Fruit fly (Drosophila melanogaster) whole organism, embryonic: ENCODE results near the gene Tsf2.

Experiments
- Atf6 ChIP-seq: fragments of 200-800 bp; sonication (Bioruptor generic); IDR thresholded peaks from 2 replicates; pipeline ENCODE4 v1.3.6; 2022; ENCODE audit warnings: missing biosample characterization, missing genetic modification characterization
- B-H2 ChIP-seq: fragments of 200-800 bp; sonication (Bioruptor generic); optimal IDR thresholded peaks from 2 replicates; lab custom pipeline; 2018; ENCODE audit warnings: missing biosample characterization, mild to moderate bottlenecking, missing genetic modification characterization
- BtbVII ChIP-seq: fragments of 200-800 bp; sonication (Bioruptor generic); optimal IDR thresholded peaks from 3 replicates; lab custom pipeline; 2017; ENCODE audit warnings: missing biosample characterization, mild to moderate bottlenecking, missing genetic modification characterization
- CG10462 ChIP-seq: fragments of 200-800 bp; sonication (Bioruptor generic); optimal IDR thresholded peaks from 2 replicates; lab custom pipeline; 2016; ENCODE audit warnings: missing biosample characterization, missing genetic modification characterization
- CG10565 ChIP-seq: fragments of 200-800 bp; sonication (Bioruptor generic); optimal IDR thresholded peaks from 3 replicates; lab custom pipeline; 2016; ENCODE audit warnings: missing biosample characterization, mild to moderate bottlenecking, missing genetic modification characterization
- CG12071 ChIP-seq: fragments of 200-800 bp; sonication (Bioruptor generic); optimal IDR thresholded peaks from 3 replicates; lab custom pipeline; 2018; ENCODE audit warnings: missing biosample characterization, mild to moderate bottlenecking, missing genetic modification characterization
- CG12769 ChIP-seq: fragments of 200-800 bp; sonication (Bioruptor generic); optimal IDR thresholded peaks from 2 replicates; lab custom pipeline; 2019; ENCODE audit warnings: missing biosample characterization, mild to moderate bottlenecking, missing genetic modification characterization, moderate library complexity
- CG13123 ChIP-seq: fragments of 200-800 bp; sonication (Bioruptor generic); optimal IDR thresholded peaks from 2 replicates; lab custom pipeline; 2016; ENCODE audit warnings: missing biosample characterization, missing genetic modification characterization
- CG1529 ChIP-seq: fragments of 200-800 bp; sonication (Bioruptor generic); optimal IDR thresholded peaks from 3 replicates; lab custom pipeline; 2018; ENCODE audit warnings: missing biosample characterization, missing genetic modification characterization
- CG17186 ChIP-seq: fragments of 200-800 bp; sonication (Bioruptor generic); optimal IDR thresholded peaks from 3 replicates; lab custom pipeline; 2017; ENCODE audit warnings: missing biosample characterization, missing genetic modification reagents, missing genetic modification characterization
- CG18764 ChIP-seq: fragments of 200-800 bp; sonication (Bioruptor generic); optimal IDR thresholded peaks from 3 replicates; lab custom pipeline; 2016; ENCODE audit warnings: missing biosample characterization, missing genetic modification characterization
- CG2678 ChIP-seq: fragments of 200-800 bp; sonication (Bioruptor generic); optimal IDR thresholded peaks from 3 replicates; lab custom pipeline; 2019; ENCODE audit warnings: missing biosample characterization, mild to moderate bottlenecking, missing genetic modification characterization, moderate library complexity
- CG2889 ChIP-seq: fragments of 200-800 bp; sonication (Bioruptor generic); IDR thresholded peaks from 3 replicates; pipeline ENCODE4 v1.3.6; 2022; ENCODE audit warnings: missing biosample characterization, missing genetic modification characterization
- CG31388 ChIP-seq: fragments of 200-800 bp; sonication (Bioruptor generic); optimal IDR thresholded peaks from 2 replicates; lab custom pipeline; 2016; ENCODE audit warnings: missing biosample characterization, missing genetic modification characterization
- CG33557 ChIP-seq: fragments of 200-800 bp; sonication (Bioruptor generic); optimal IDR thresholded peaks from 2 replicates; lab custom pipeline; 2019; ENCODE audit warnings: missing biosample characterization, mild to moderate bottlenecking, missing genetic modification characterization, moderate library complexity
- CG3726 ChIP-seq: fragments of 200-800 bp; sonication (Bioruptor generic); IDR thresholded peaks from 3 replicates; pipeline ENCODE4, ENCODE4 v1.3.6; 2022; ENCODE audit warnings: missing biosample characterization, missing genetic modification characterization
- CG6654 ChIP-seq: fragments of 200-800 bp; sonication (Bioruptor generic); optimal IDR thresholded peaks from 2 replicates; lab custom pipeline; 2017; ENCODE audit warnings: missing biosample characterization, mild to moderate bottlenecking, missing genetic modification characterization
- CG7745 ChIP-seq: fragments of 200-800 bp; sonication (Bioruptor generic); optimal IDR thresholded peaks from 2 replicates; lab custom pipeline; 2018; ENCODE audit warnings: missing biosample characterization, mild to moderate bottlenecking, missing genetic modification characterization, moderate library complexity
- CG7839 ChIP-seq: fragments of 200-800 bp; sonication (Bioruptor generic); optimal IDR thresholded peaks from 3 replicates; lab custom pipeline; 2018; ENCODE audit warnings: missing biosample characterization, mild to moderate bottlenecking, missing genetic modification characterization, moderate library complexity
- CHES-1-like ChIP-seq: fragments of 200-800 bp; sonication (Bioruptor generic); optimal IDR thresholded peaks from 2 replicates; lab custom pipeline; 2016; ENCODE audit warnings: missing biosample characterization, missing genetic modification characterization
- Camta ChIP-seq: fragments of 200-800 bp; sonication (Bioruptor generic); optimal IDR thresholded peaks from 2 replicates; lab custom pipeline; 2016; ENCODE audit warnings: missing biosample characterization, missing genetic modification characterization
- CoRest ChIP-seq: fragments of 200-800 bp; sonication (Bioruptor generic); optimal IDR thresholded peaks from 3 replicates; lab custom pipeline; 2018; ENCODE audit warnings: missing biosample characterization, mild to moderate bottlenecking, missing genetic modification characterization, moderate library complexity
- Dek ChIP-seq: fragments of 200-800 bp; sonication (Bioruptor generic); optimal IDR thresholded peaks from 3 replicates; lab custom pipeline; 2019; ENCODE audit warnings: missing biosample characterization, mild to moderate bottlenecking, missing genetic modification characterization, moderate library complexity
- Doc3 ChIP-seq: fragments of 200-800 bp; sonication (Bioruptor generic); IDR thresholded peaks from 3 replicates; pipeline ENCODE4 v1.3.6; 2022; ENCODE audit warnings: missing biosample characterization, missing genetic modification characterization; ENCODE audit not compliant: partially characterized antibody
- Dp ChIP-seq: fragments of 200-800 bp; sonication (Bioruptor generic); optimal IDR thresholded peaks from 2 replicates; lab custom pipeline; 2018; ENCODE audit warnings: missing biosample characterization, mild to moderate bottlenecking, missing genetic modification characterization, moderate library complexity
- Fer3 ChIP-seq: fragments of 200-800 bp; sonication (Bioruptor generic); optimal IDR thresholded peaks from 2 replicates; lab custom pipeline; 2018; ENCODE audit warnings: missing biosample characterization, mild to moderate bottlenecking, missing genetic modification characterization, moderate library complexity
- HLH4C ChIP-seq: fragments of 200-800 bp; sonication (Bioruptor generic); IDR thresholded peaks from 3 replicates; pipeline ENCODE4 v1.3.6; 2022; ENCODE audit warnings: missing biosample characterization, missing genetic modification characterization; ENCODE audit not compliant: partially characterized antibody
- MBD-R2 ChIP-seq: fragments of 200-800 bp; sonication (Bioruptor generic); IDR thresholded peaks from 2 replicates; pipeline ENCODE4 v1.3.6; 2022; ENCODE audit warnings: missing biosample characterization, missing genetic modification characterization
- MTF-1 ChIP-seq: fragments of 200-800 bp; sonication (Bioruptor generic); optimal IDR thresholded peaks from 2 replicates; lab custom pipeline; 2018; ENCODE audit warnings: missing biosample characterization, mild to moderate bottlenecking, missing genetic modification characterization, borderline replicate concordance
- Mes4 ChIP-seq: fragments of 200-800 bp; sonication (Bioruptor generic); optimal IDR thresholded peaks from 2 replicates; lab custom pipeline; 2016; ENCODE audit warnings: missing biosample characterization, missing genetic modification characterization
- Mrtf ChIP-seq: fragments of 200-800 bp; sonication (Bioruptor generic); IDR thresholded peaks from 3 replicates; pipeline ENCODE4 v1.3.6; 2022; ENCODE audit warnings: missing biosample characterization, missing genetic modification characterization
- Nf-YA ChIP-seq: fragments of 200-800 bp; sonication (Bioruptor generic); IDR thresholded peaks from 2 replicates; pipeline ENCODE4 v1.3.6; 2022; ENCODE audit warnings: missing biosample characterization, missing genetic modification characterization
- Pdp1 ChIP-seq, 2 experiments: fragments of 200-800 bp; sonication (Bioruptor generic); optimal IDR thresholded peaks; 3 replicates each; lab custom pipeline; 2016; ENCODE audit warnings: missing biosample characterization in 2 of 2, missing genetic modification characterization in 2 of 2, mild to moderate bottlenecking in 1 of 2, moderate library complexity in 1 of 2
- chinmo ChIP-seq: fragments of 200-800 bp; sonication (Bioruptor generic); IDR thresholded peaks from 4 replicates; pipeline ENCODE4 v1.3.6; 2022; ENCODE audit warnings: missing biosample characterization, missing genetic modification characterization; ENCODE audit not compliant: partially characterized antibody
- chm ChIP-seq: fragments of 200-800 bp; sonication (Bioruptor generic); IDR thresholded peaks from 2 replicates; pipeline ENCODE4 v1.3.6; 2022; ENCODE audit warnings: missing biosample characterization, missing genetic modification characterization
- cwo ChIP-seq: fragments of 200-800 bp; sonication (Bioruptor generic); optimal IDR thresholded peaks from 3 replicates; lab custom pipeline; 2017; ENCODE audit warnings: missing biosample characterization, missing genetic modification characterization, mild to moderate bottlenecking, moderate library complexity, missing genetic modification reagents
- danr ChIP-seq: fragments of 200-800 bp; sonication (Bioruptor generic); IDR thresholded peaks from 2 replicates; pipeline ENCODE4 v1.3.6; 2022; ENCODE audit warnings: missing biosample characterization, missing genetic modification characterization
- dati ChIP-seq: fragments of 200-800 bp; sonication (Bioruptor generic); IDR thresholded peaks from 2 replicates; pipeline ENCODE4 v1.3.6; 2022; ENCODE audit warnings: missing biosample characterization, missing genetic modification characterization
- dmrt99B ChIP-seq: fragments of 200-800 bp; sonication (Bioruptor generic); optimal IDR thresholded peaks from 2 replicates; lab custom pipeline; 2018; ENCODE audit warnings: missing biosample characterization, mild to moderate bottlenecking, missing genetic modification characterization, moderate library complexity
- en ChIP-seq: fragments of 200-800 bp; sonication (Bioruptor generic); optimal IDR thresholded peaks from 2 replicates; lab custom pipeline; 2016; ENCODE audit warnings: missing biosample characterization, missing genetic modification characterization
- esg ChIP-seq: fragments of 200-800 bp; sonication (Bioruptor generic); conservative IDR thresholded peaks from 2 replicates; pipeline ENCODE4 v1.3.6; 2022; ENCODE audit warnings: missing biosample characterization, missing genetic modification characterization
- fru ChIP-seq: fragments of >200 bp; optimal IDR thresholded peaks from 2 replicates; lab custom pipeline; 2017
- gsb ChIP-seq: fragments of 200-800 bp; sonication (Bioruptor generic); IDR thresholded peaks from 2 replicates; pipeline ENCODE4 v1.3.6; 2022; ENCODE audit warnings: missing biosample characterization, missing genetic modification characterization
- inv ChIP-seq: fragments of 200-800 bp; sonication (Bioruptor generic); IDR thresholded peaks from 2 replicates; pipeline ENCODE4 v1.3.6; 2022; ENCODE audit warnings: missing biosample characterization, missing genetic modification characterization; ENCODE audit not compliant: partially characterized antibody
- jumu ChIP-seq: fragments of 200-800 bp; sonication (Bioruptor generic); optimal IDR thresholded peaks from 3 replicates; lab custom pipeline; 2016; ENCODE audit warnings: missing biosample characterization, missing genetic modification characterization
- kah ChIP-seq: fragments of 200-800 bp; sonication (Bioruptor generic); optimal IDR thresholded peaks from 2 replicates; lab custom pipeline; 2018; ENCODE audit warnings: missing biosample characterization, mild to moderate bottlenecking, missing genetic modification characterization
- lab ChIP-seq: fragments of 200-800 bp; sonication (Bioruptor generic); optimal IDR thresholded peaks from 3 replicates; lab custom pipeline; 2017; ENCODE audit warnings: missing biosample characterization, missing genetic modification characterization, mild to moderate bottlenecking, moderate library complexity, missing genetic modification reagents
- lov ChIP-seq, 2 experiments: fragments of 200-800 bp in 1 of 2; fragments of >200 bp in 1 of 2; sonication (Bioruptor generic) in 1 of 2; IDR thresholded peaks in 1 of 2; optimal IDR thresholded peaks in 1 of 2; 2 replicates in 1 of 2; 3 replicates in 1 of 2; pipeline versions ENCODE4 v1.3.6 to Lab custom; 2017 to 2022; ENCODE audit warnings: missing biosample characterization in 1 of 2, missing genetic modification characterization in 1 of 2
- ro ChIP-seq: fragments of 200-800 bp; sonication (Bioruptor generic); IDR thresholded peaks from 2 replicates; pipeline ENCODE4 v1.3.6; 2022; ENCODE audit warnings: missing biosample characterization, missing genetic modification characterization

Gene Tsf2

dm6 chr3L:12526433-12527113 lies 7.0 kb downstream of the Tsf2 start, which contains the start of gene eIF2beta:
Gene eIF2beta, minus strand, starts transcription at chr3L:12526731.
- peak; percentile 36 for TF ChIP-seq Fer3 (tag; lab: Kevin White, UChicago)
- TF ChIP-seq CG7745 (tag; lab: Kevin White, UChicago), result no peak
- no peak for TF ChIP-seq B-H2 (GFP tag; lab: Kevin White, UChicago)
- no peak for TF ChIP-seq en
- no peak for TF ChIP-seq Dek (tag; lab: Kevin White, UChicago)
- TF ChIP-seq CHES-1-like (GFP tag; lab: Kevin White, UChicago), result no peak
- TF ChIP-seq CG3726 (GFP tag; lab: Robert Waterston, UW), result no peak
- TF ChIP-seq CG31388 (GFP tag; lab: Kevin White, UChicago), result no peak
- TF ChIP-seq CG10565 (GFP tag; lab: Kevin White, UChicago), result no peak
- peak; percentile 31 for TF ChIP-seq Dp (GFP tag; lab: Kevin White, UChicago)
- peak; percentile 39 for TF ChIP-seq Mes4 (GFP tag; lab: Kevin White, UChicago)
- TF ChIP-seq CG12769 (tag; lab: Kevin White, UChicago), result no peak
- TF ChIP-seq Doc3 (GFP tag; lab: Robert Waterston, UW), result no peak
- TF ChIP-seq kah (GFP tag; lab: Kevin White, UChicago), result peak; percentile 43
- TF ChIP-seq esg (GFP tag; lab: Robert Waterston, UW), result no peak
- peak; percentile 79 for TF ChIP-seq MTF-1
- TF ChIP-seq MBD-R2 (GFP tag; lab: Robert Waterston, UW), result peak; percentile 37; the same call in 1 of the 2 replicates
- peak; percentile 15 for TF ChIP-seq CG18764 (GFP tag; lab: Kevin White, UChicago)
- peak; percentile 66 for TF ChIP-seq CG12071 (GFP tag; lab: Kevin White, UChicago)
- TF ChIP-seq inv (GFP tag; lab: Robert Waterston, UW), result no peak
- TF ChIP-seq danr (GFP tag; lab: Robert Waterston, UW), result no peak
- no peak for TF ChIP-seq jumu (GFP tag; lab: Kevin White, UChicago)
- TF ChIP-seq gsb (GFP tag; lab: Robert Waterston, UW), result no peak
- peak; percentile 62 for TF ChIP-seq lab (GFP tag; lab: Kevin White, UChicago)
- TF ChIP-seq Atf6 (GFP tag; lab: Robert Waterston, UW), result no peak
- TF ChIP-seq CG1529, result peak; percentile 7
- TF ChIP-seq ro (GFP tag; lab: Robert Waterston, UW), result no peak
- TF ChIP-seq Pdp1 (GFP tag; optimal IDR thresholded peaks at IDR 0.05; lab: Kevin White, UChicago), result peak in 1 of 2 experiments; percentile 53
- peak; percentile 51 for TF ChIP-seq BtbVII (GFP tag; lab: Kevin White, UChicago)
- TF ChIP-seq HLH4C, result no peak
- TF ChIP-seq chinmo (GFP tag; lab: Robert Waterston, UW), result peak; percentile 78; the same call in 3 of the 4 replicates
- peak; percentile 54 for TF ChIP-seq dmrt99B (tag; lab: Kevin White, UChicago)
- TF ChIP-seq CG2889, result no peak
- TF ChIP-seq CG13123 (GFP tag; lab: Kevin White, UChicago), result no peak
- no peak for TF ChIP-seq Mrtf (GFP tag; lab: Robert Waterston, UW)
- TF ChIP-seq CG2678 (tag; lab: Kevin White, UChicago), result peak; percentile 27
- TF ChIP-seq lov (optimal IDR thresholded peaks at IDR 0.05; lab: Kevin White, UChicago), result no peak
- TF ChIP-seq lov (GFP tag; IDR thresholded peaks at IDR 0.05; lab: Robert Waterston, UW), result no peak; the same call in 2 of the 3 replicates
- peak; percentile 32 for TF ChIP-seq CG17186 (GFP tag; lab: Kevin White, UChicago)
- no peak for TF ChIP-seq CG10462 (GFP tag; lab: Kevin White, UChicago)
- TF ChIP-seq Nf-YA (GFP tag; lab: Robert Waterston, UW), result no peak
- no peak for TF ChIP-seq dati (GFP tag; lab: Robert Waterston, UW)
- TF ChIP-seq cwo (GFP tag; lab: Kevin White, UChicago), result no peak
- TF ChIP-seq Camta (GFP tag; lab: Kevin White, UChicago), result peak; percentile 15
- no peak for TF ChIP-seq CoRest
- TF ChIP-seq CG6654 (GFP tag; lab: Kevin White, UChicago), result peak; percentile 30
- peak; percentile 29 for TF ChIP-seq CG33557 (GFP tag; lab: Kevin White, UChicago)
- TF ChIP-seq fru (lab: Kevin White, UChicago), result no peak
- TF ChIP-seq CG7839 (tag; lab: Kevin White, UChicago), result peak; percentile 39
- TF ChIP-seq chm (GFP tag; lab: Robert Waterston, UW), result no peak; the same call in 1 of the 2 replicates
